Worm (Caenorhabditis elegans) whole organism, L3 larva: ENCODE results near the gene dis-3.

Experiments used
- aly-2 ChIP-seq: fragments of 150-350 bp; optimal IDR thresholded peaks from 2 replicates; lab custom pipeline; 2014; ENCODE audit warnings: missing biosample characterization, missing genetic modification characterization
- ceh-82 ChIP-seq: fragments of 150-350 bp; optimal IDR thresholded peaks from 2 replicates; lab custom pipeline; 2014; ENCODE audit warnings: missing biosample characterization, missing genetic modification characterization
- elt-3 ChIP-seq, 3 experiments: fragments of 150-350 bp in 1 of 3; sonication (generic microtip) in 2 of 3; optimal IDR thresholded peaks; 2 replicates in 2 of 3; 4 replicates in 1 of 3; lab custom pipeline; 2014 to 2017; ENCODE audit warnings: missing biosample characterization in 3 of 3, missing genetic modification characterization in 3 of 3
- lin-39 ChIP-seq: fragments of 150-350 bp; optimal IDR thresholded peaks from 2 replicates; lab custom pipeline; 2018; ENCODE audit warnings: missing biosample characterization, missing genetic modification reagents, missing genetic modification characterization
- nhr-237 ChIP-seq: fragments of 150-350 bp; optimal IDR thresholded peaks from 2 replicates; lab custom pipeline; 2014; ENCODE audit warnings: missing biosample characterization, missing genetic modification characterization
- pqm-1 ChIP-seq: fragments of 150-350 bp; optimal IDR thresholded peaks from 2 replicates; lab custom pipeline; 2017; ENCODE audit warnings: missing biosample characterization, missing genetic modification characterization, inconsistent platforms
- sea-2 ChIP-seq: fragments of 150-350 bp; sonication (generic microtip); optimal IDR thresholded peaks from 4 replicates; lab custom pipeline; 2014; ENCODE audit warnings: missing biosample characterization, missing genetic modification reagents, missing genetic modification characterization
- skn-1 ChIP-seq: fragments of 150-350 bp; optimal IDR thresholded peaks from 2 replicates; lab custom pipeline; 2014; ENCODE audit warnings: missing biosample characterization, missing genetic modification characterization
- snpc-4 ChIP-seq: fragments of 150-350 bp; optimal IDR thresholded peaks from 2 replicates; lab custom pipeline; 2014; ENCODE audit warnings: missing biosample characterization, missing genetic modification characterization
- unc-39 ChIP-seq: sonication (generic microtip); optimal IDR thresholded peaks from 4 replicates; lab custom pipeline; 2017; ENCODE audit warnings: missing biosample characterization, missing genetic modification characterization
- unc-62 ChIP-seq: fragments of 150-350 bp; sonication (generic microtip); optimal IDR thresholded peaks from 4 replicates; lab custom pipeline; 2014; ENCODE audit warnings: missing biosample characterization, missing genetic modification reagents, missing genetic modification characterization
- ztf-11 ChIP-seq: fragments of 150-350 bp; optimal IDR thresholded peaks from 2 replicates; lab custom pipeline; 2014; ENCODE audit warnings: missing biosample characterization, missing genetic modification characterization

ce11 chrIV:10078003-10078402 lies 19.0 kb upstream of the dis-3 start:
- TF ChIP-seq skn-1, result no peak
- TF ChIP-seq sea-2, result no peak
- TF ChIP-seq nhr-237 (tag; lab: Kevin White, UChicago), result no peak
- no peak for TF ChIP-seq elt-3 (tag; optimal IDR thresholded peaks at IDR 0.05; lab: Kevin White, UChicago)
- TF ChIP-seq ceh-82, result no peak
- no peak for TF ChIP-seq lin-39 (tag; lab: Kevin White, UChicago)
- no peak for TF ChIP-seq aly-2
- no peak for TF ChIP-seq unc-39 (tag; lab: Kevin White, UChicago)
- no peak for TF ChIP-seq ztf-11 (tag; lab: Kevin White, UChicago)
- TF ChIP-seq unc-62 (GFP tag; lab: Kevin White, UChicago), result no peak
- TF ChIP-seq pqm-1, result no peak
- TF ChIP-seq snpc-4, result no peak
